Fruit fly (Drosophila melanogaster): ENCODE data around the gene tal-1A.
A peak's percentile ranks its signal among the peaks of the same experiment; 100 is the strongest.

Gene tal-1A

dm6 chr3R:13793105-13793978 lies 19.6 kb upstream of the tal-1A start (continued):
- TF ChIP-seq Sox15 (GFP tag; optimal IDR thresholded peaks at IDR 0.05) (peak; percentile 47), eg (GFP tag; IDR thresholded peaks at IDR 0.05) (peak; percentile 34; the same call in 1 of the 3 replicates), CG11902 (GFP tag; optimal IDR thresholded peaks at IDR 0.05) (peak; percentile 61), CG32006 (GFP tag; optimal IDR thresholded peaks at IDR 0.05) (peak; percentile 25), ss (GFP tag; optimal IDR thresholded peaks at IDR 0.05) (no peak), CG10631 (GFP tag; optimal IDR thresholded peaks at IDR 0.05) (peak; percentile 56), Smox (GFP tag; optimal IDR thresholded peaks at IDR 0.05) (peak; percentile 88), svp (GFP tag) (peak; percentile 98), CG31627 (GFP tag; optimal IDR thresholded peaks at IDR 0.05) (peak; percentile 90), vri (GFP tag; optimal IDR thresholded peaks at IDR 0.05) (peak; percentile 10), fd85E (GFP tag; optimal IDR thresholded peaks at IDR 0.05) (no peak), Sox14 (GFP tag; optimal IDR thresholded peaks at IDR 0.05) (peak; percentile 73), Hr39 (GFP tag; optimal IDR thresholded peaks at IDR 0.05) (peak; percentile 88), CG16779 (tag; optimal IDR thresholded peaks at IDR 0.05) (no peak), fd59A (GFP tag; optimal IDR thresholded peaks at IDR 0.05) (no peak), Eip78C (GFP tag) (peak; percentile 91)

- TF ChIP-seq fkh (GFP tag; optimal IDR thresholded peaks at IDR 0.05) (no peak), CG6808 (GFP tag; optimal IDR thresholded peaks at IDR 0.05) (no peak), CG16779 (tag; optimal IDR thresholded peaks at IDR 0.05) (no peak), CG6792 (GFP tag; optimal IDR thresholded peaks at IDR 0.05) (peak; percentile 78), Hr4 (GFP tag; optimal IDR thresholded peaks at IDR 0.05) (peak; percentile 57), CG6276 (GFP tag; optimal IDR thresholded peaks at IDR 0.05) (peak; percentile 54), CG3032 (tag; optimal IDR thresholded peaks at IDR 0.05) (no peak), CG4318 (GFP tag; optimal IDR thresholded peaks at IDR 0.05) (peak; percentile 51), dac (GFP tag; optimal IDR thresholded peaks at IDR 0.05) (peak; percentile 32), Met (GFP tag; optimal IDR thresholded peaks at IDR 0.05) (peak; percentile 85), Eip78C (GFP tag) (peak; percentile 81), CG7368 (GFP tag; optimal IDR thresholded peaks at IDR 0.05) (peak; percentile 52), CG8319 (GFP tag; optimal IDR thresholded peaks at IDR 0.05) (peak; percentile 67), CG9139 (GFP tag; optimal IDR thresholded peaks at IDR 0.05) (no peak), net (GFP tag; optimal IDR thresholded peaks at IDR 0.05) (peak; percentile 55), Lpt (GFP tag; optimal IDR thresholded peaks at IDR 0.05) (no peak), esn (GFP tag; optimal IDR thresholded peaks at IDR 0.05) (peak; percentile 87), Sox15 (GFP tag; optimal IDR thresholded peaks at IDR 0.05) (peak; percentile 55), Eip93F (GFP tag; optimal IDR thresholded peaks at IDR 0.05) (peak; percentile 87), fd85E (GFP tag; optimal IDR thresholded peaks at IDR 0.05) (no peak), ss (GFP tag; optimal IDR thresholded peaks at IDR 0.05) (no peak), CG8119 (GFP tag; IDR thresholded peaks at IDR 0.05) (peak; percentile 61; the same call in 1 of the 3 replicates), dsx (GFP tag; optimal IDR thresholded peaks at IDR 0.05; ENCODE audit: poor library complexity, severe bottlenecking) (no peak), CG3919 (GFP tag; optimal IDR thresholded peaks at IDR 0.05) (peak; percentile 50), cyc (GFP tag; optimal IDR thresholded peaks at IDR 0.05) (peak; percentile 75), topi (GFP tag; optimal IDR thresholded peaks at IDR 0.05) (peak; percentile 83), vri (GFP tag; optimal IDR thresholded peaks at IDR 0.05) (no peak), CG31627 (GFP tag; optimal IDR thresholded peaks at IDR 0.05) (peak; percentile 78), Sox14 (GFP tag; optimal IDR thresholded peaks at IDR 0.05) (peak; percentile 37), Ets96B (tag; optimal IDR thresholded peaks at IDR 0.05) (no peak), spab (GFP tag; optimal IDR thresholded peaks at IDR 0.05) (no peak), Eip75B (GFP tag; optimal IDR thresholded peaks at IDR 0.05) (no peak), Blimp-1 (GFP tag; optimal IDR thresholded peaks at IDR 0.05) (peak; percentile 66), CG34406 (GFP tag; optimal IDR thresholded peaks at IDR 0.05) (peak; percentile 83), CG32006 (GFP tag; optimal IDR thresholded peaks at IDR 0.05) (peak; percentile 68), Smox (GFP tag; optimal IDR thresholded peaks at IDR 0.05) (peak; percentile 86), achi (GFP tag; optimal IDR thresholded peaks at IDR 0.05) (peak; percentile 67), CG10631 (GFP tag; optimal IDR thresholded peaks at IDR 0.05) (peak; percentile 56), CG6163 (GFP tag; IDR thresholded peaks at IDR 0.05) (peak; percentile 19; the same call in 2 of the 3 replicates), OdsH (GFP tag; optimal IDR thresholded peaks at IDR 0.05) (peak; percentile 80)
Measured at dm6 chr3R:13793979-13794665, 18.8 kb upstream of the tal-1A start.

Data from whole organism, prepupa.